Fruit fly (Drosophila melanogaster): ENCODE results near the gene GABA-B-R1.
A peak's percentile ranks its signal among the peaks of the same experiment; 100 is the strongest.

Gene GABA-B-R1

DNA sequence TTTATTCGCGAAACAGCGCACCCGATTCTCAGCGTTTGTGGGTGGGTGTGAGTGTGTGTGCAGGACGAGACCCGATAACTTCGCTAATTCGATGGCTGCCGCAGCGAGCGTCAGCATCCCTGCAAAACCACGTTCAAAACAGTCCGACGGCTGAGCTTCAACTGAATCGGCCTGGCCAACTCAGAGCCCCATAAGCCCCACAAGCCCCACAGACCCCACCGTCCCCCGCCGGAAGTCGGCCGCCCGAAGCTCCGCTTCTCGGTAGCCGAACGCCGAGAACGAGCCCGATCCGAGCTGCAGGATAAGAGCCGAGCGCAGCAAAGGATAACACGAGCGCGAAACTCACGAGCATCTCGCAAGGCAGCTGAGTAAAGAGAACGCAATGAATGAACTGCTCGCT, 44.0 kb upstream of the GABA-B-R1 start, which contains the start of gene side-II (continued):
- no peak for TF ChIP-seq CG10267 (tag; optimal IDR thresholded peaks at IDR 0.05)
- TF ChIP-seq CG8089 (GFP tag; optimal IDR thresholded peaks at IDR 0.05) = no peak
- TF ChIP-seq ab (GFP tag; optimal IDR thresholded peaks at IDR 0.05) = no peak

DNA sequence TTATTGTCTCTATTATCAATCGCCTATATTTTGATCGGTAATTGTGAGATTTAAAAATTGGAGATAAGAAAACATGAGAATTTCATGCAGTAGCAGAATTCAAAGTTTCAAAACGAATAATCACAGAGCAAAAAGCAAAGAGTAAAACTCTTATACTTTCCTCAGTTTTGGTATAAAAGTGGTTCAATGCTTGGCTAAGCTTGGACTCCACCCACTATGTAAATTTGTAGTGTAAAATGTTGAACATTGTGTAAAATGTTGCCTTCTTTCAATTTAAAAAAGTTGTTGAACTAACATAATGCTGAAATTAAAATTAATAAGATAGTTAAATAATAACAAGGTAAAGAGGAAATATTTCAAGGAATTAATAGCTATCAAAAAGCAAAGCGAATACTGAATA, 43.3 kb upstream of the GABA-B-R1 start:
- no peak for TF ChIP-seq CG18262 (tag; optimal IDR thresholded peaks at IDR 0.05)
- no peak for TF ChIP-seq HHEX (GFP tag; optimal IDR thresholded peaks at IDR 0.05)
- no peak for TF ChIP-seq p53 (GFP tag; optimal IDR thresholded peaks at IDR 0.05)
- no peak for TF ChIP-seq CG10366 (GFP tag; IDR thresholded peaks at IDR 0.05)
- TF ChIP-seq CG11085 (GFP tag; IDR thresholded peaks at IDR 0.05) = no peak
- TF ChIP-seq Optix (GFP tag; IDR thresholded peaks at IDR 0.05) = no peak
- no peak for TF ChIP-seq CG8388 (GFP tag; optimal IDR thresholded peaks at IDR 0.05)
- TF ChIP-seq CG16813 (GFP tag; IDR thresholded peaks at IDR 0.05; ENCODE audit: partially characterized antibody) = peak; percentile 39; the same call in 2 of the 3 replicates
- peak; percentile 77 for TF ChIP-seq stwl (tag; optimal IDR thresholded peaks at IDR 0.05)
- peak; percentile 66 for TF ChIP-seq CTCF (GFP tag; optimal IDR thresholded peaks at IDR 0.05)
- TF ChIP-seq CG11398 (GFP tag; optimal IDR thresholded peaks at IDR 0.05) = no peak
- TF ChIP-seq sisA (GFP tag; IDR thresholded peaks at IDR 0.05) = no peak
- peak; percentile 25 for TF ChIP-seq pita (GFP tag; optimal IDR thresholded peaks at IDR 0.05)
- TF ChIP-seq CG10462 (GFP tag; optimal IDR thresholded peaks at IDR 0.05) = no peak
- TF ChIP-seq CG1529 (GFP tag; optimal IDR thresholded peaks at IDR 0.05) = no peak
- peak; percentile 54 for TF ChIP-seq CG15601 (tag; optimal IDR thresholded peaks at IDR 0.05)
- TF ChIP-seq CG13287 (GFP tag; IDR thresholded peaks at IDR 0.05; ENCODE audit: partially characterized antibody) = peak; percentile 7; the same call in 1 of the 2 replicates
- TF ChIP-seq Bgb (GFP tag; IDR thresholded peaks at IDR 0.05; ENCODE audit: partially characterized antibody) = peak; percentile 55
- peak; percentile 55 for TF ChIP-seq amos (GFP tag; IDR thresholded peaks at IDR 0.05; ENCODE audit: partially characterized antibody)
- TF ChIP-seq gro (GFP tag; optimal IDR thresholded peaks at IDR 0.05) = no peak
- TF ChIP-seq Hr51 (GFP tag; optimal IDR thresholded peaks at IDR 0.05) = peak in 1 of 2 experiments; percentile 69
- no peak for TF ChIP-seq Hsf (GFP tag; optimal IDR thresholded peaks at IDR 0.05)
- TF ChIP-seq lmd (GFP tag; IDR thresholded peaks at IDR 0.05) = no peak
- no peak for TF ChIP-seq CG15011 (GFP tag; optimal IDR thresholded peaks at IDR 0.05)
- TF ChIP-seq CG18476 (GFP tag; optimal IDR thresholded peaks at IDR 0.05) = no peak

DNA sequence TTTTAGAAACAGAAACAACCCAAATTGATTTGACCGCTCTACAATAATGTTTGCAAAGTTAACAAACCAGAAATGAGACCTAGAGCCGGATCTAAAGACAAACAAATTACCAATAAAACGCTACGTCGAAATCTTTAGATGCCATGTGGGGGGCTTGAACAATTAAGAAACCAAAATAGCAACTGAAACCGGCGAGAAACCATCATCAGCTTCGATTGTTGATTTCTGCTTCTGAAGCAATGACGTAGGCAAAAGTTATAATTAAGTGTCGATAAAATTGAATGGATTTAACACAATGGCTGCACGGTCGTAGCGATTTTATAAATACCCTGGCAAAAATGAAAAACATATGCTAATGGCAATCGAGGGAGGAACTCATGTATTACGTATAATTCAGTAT, 23.2 kb upstream of the GABA-B-R1 start:
- peak; percentile 29 for TF ChIP-seq CG2120 (GFP tag; optimal IDR thresholded peaks at IDR 0.05)
- peak; percentile 57 for TF ChIP-seq CG13894 (tag; optimal IDR thresholded peaks at IDR 0.05)
- TF ChIP-seq abd-A (tag; optimal IDR thresholded peaks at IDR 0.05) = peak; percentile 77
- TF ChIP-seq chinmo (GFP tag; IDR thresholded peaks at IDR 0.05; ENCODE audit: partially characterized antibody) = peak; percentile 78; the same call in 2 of the 4 replicates
- peak; percentile 24 for TF ChIP-seq sd (tag; optimal IDR thresholded peaks at IDR 0.05)
- no peak for TF ChIP-seq lilli (GFP tag; optimal IDR thresholded peaks at IDR 0.05)

DNA sequence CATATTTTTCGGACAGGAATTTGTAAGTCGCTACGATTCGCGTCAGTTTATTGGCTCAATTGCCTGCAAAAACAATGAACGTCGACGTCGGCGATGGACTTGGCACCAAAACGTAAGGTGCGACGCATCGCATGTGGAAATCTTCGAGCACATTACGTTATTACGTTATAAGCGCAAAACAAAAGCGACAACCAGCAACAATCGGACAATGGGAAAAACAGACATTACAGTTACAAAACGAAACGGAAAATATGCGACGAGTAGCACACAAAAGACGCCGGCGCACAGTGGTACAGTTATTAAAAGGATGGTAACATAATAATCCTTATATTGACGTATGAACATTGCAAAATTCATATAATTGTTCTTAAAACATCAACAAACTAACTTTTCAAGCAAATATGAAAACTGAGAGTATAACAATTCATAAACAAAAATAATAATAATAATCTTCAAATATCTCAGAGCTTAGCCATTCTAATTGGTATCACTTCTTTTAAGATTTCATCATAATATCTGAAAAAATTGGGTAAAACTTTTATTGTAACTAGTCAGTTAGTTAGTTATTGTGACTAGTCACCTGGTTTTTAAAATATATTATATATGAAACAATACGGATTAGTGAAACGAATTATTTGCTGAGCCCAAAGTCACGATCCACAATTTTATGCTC, 21.2 kb upstream of the GABA-B-R1 start:
- TF ChIP-seq lola (GFP tag; optimal IDR thresholded peaks at IDR 0.05) (peak in 1 of 3 experiments; percentile 8), kay (GFP tag; optimal IDR thresholded peaks at IDR 0.05) (no peak), zfh1 (GFP tag; IDR thresholded peaks at IDR 0.05) (no peak), nmo (GFP tag; optimal IDR thresholded peaks at IDR 0.05) (peak; percentile 32), pfk (GFP tag; optimal IDR thresholded peaks at IDR 0.05) (no peak), CG6689 (GFP tag; IDR thresholded peaks at IDR 0.05) (peak; percentile 32; the same call in 1 of the 2 replicates), chinmo (GFP tag; IDR thresholded peaks at IDR 0.05; ENCODE audit: partially characterized antibody) (no peak), CG9797 (GFP tag; optimal IDR thresholded peaks at IDR 0.05) (no peak), danr (GFP tag; IDR thresholded peaks at IDR 0.05) (no peak), Lhr (GFP tag; optimal IDR thresholded peaks at IDR 0.05) (no peak), gem (tag; optimal IDR thresholded peaks at IDR 0.05) (peak; percentile 69), CG16815 (GFP tag; optimal IDR thresholded peaks at IDR 0.05) (peak; percentile 20), Hr51 (GFP tag; optimal IDR thresholded peaks at IDR 0.05) (peak in 1 of 2 experiments; percentile 62), grau (tag; optimal IDR thresholded peaks at IDR 0.05) (peak; percentile 32)
